Worm (Caenorhabditis elegans): Measurements from ENCODE around the gene sel-13.

DNA sequence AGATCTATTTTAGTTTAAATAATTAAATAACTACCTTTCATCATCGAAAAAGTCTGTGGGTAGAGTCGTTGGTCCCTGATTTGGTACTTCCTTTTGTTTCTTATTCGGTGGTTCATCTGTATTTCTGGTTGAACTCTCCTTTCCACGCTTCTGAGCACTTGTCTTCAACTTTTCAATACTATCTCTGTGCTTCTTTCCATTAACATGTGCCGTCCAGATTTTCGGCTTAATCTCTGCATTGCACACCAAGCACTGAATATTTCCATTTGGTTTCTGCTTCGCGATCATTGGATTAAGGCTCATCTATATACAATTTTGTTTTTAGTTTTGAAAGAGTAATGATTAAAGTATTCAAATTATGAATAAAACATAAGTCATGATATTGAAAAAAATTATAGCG lies at the start of gene sel-13:
- TF ChIP-seq ama-1 (optimal IDR thresholded peaks at IDR 0.05) (no peak), tbx-11 (GFP tag; IDR thresholded peaks at IDR 0.05) (no peak), flt-1 (GFP tag; IDR thresholded peaks at IDR 0.05) (no peak), B0310.2 (tag; optimal IDR thresholded peaks at IDR 0.05) (no peak), aly-1 (tag; optimal IDR thresholded peaks at IDR 0.05) (no peak)
